Worm (Caenorhabditis elegans) whole organism, young adult: Measurements from ENCODE around the gene pix-1.

Source experiments
- B0261.1 ChIP-seq: sonication (generic microtip); optimal IDR thresholded peaks from 2 replicates; lab custom pipeline; 2016; ENCODE audit warnings: mild to moderate bottlenecking, missing genetic modification characterization, moderate library complexity, missing compliant biosample characterization
- B0336.3 ChIP-seq: fragments of 200-800 bp; sonication (Bioruptor generic); IDR thresholded peaks from 2 replicates; pipeline ENCODE4 v1.3.6; 2022; ENCODE audit warnings: missing genetic modification characterization, missing compliant biosample characterization
- F10E7.11 ChIP-seq: sonication (generic microtip); optimal IDR thresholded peaks from 2 replicates; lab custom pipeline; 2017; ENCODE audit warnings: mild to moderate bottlenecking, missing genetic modification characterization, moderate library complexity, missing compliant biosample characterization
- F55B11.4 ChIP-seq: sonication (generic microtip); optimal IDR thresholded peaks from 2 replicates; lab custom pipeline; 2016; ENCODE audit warnings: missing compliant biosample characterization, missing genetic modification characterization, borderline replicate concordance; ENCODE audit not compliant: insufficient read depth
- K12H6.12 ChIP-seq: fragments of 200-800 bp; sonication (Bioruptor generic); optimal IDR thresholded peaks from 2 replicates; lab custom pipeline; 2018; ENCODE audit warnings: mild to moderate bottlenecking, missing genetic modification characterization, missing compliant biosample characterization
- Y53G8AR.9 ChIP-seq: fragments of 200-800 bp; sonication (Bioruptor generic); conservative IDR thresholded peaks from 2 replicates; pipeline ENCODE4 v1.3.6; 2022; ENCODE audit warnings: missing genetic modification reagents, missing genetic modification characterization, missing compliant biosample characterization
- Y79H2A.3 ChIP-seq: fragments of 200-800 bp; sonication (Bioruptor generic); conservative IDR thresholded peaks from 2 replicates; pipeline ENCODE4 v1.3.6; 2022; ENCODE audit warnings: missing genetic modification reagents, missing genetic modification characterization, missing compliant biosample characterization
- Y95B8A.8 ChIP-seq: fragments of 200-800 bp; sonication (Bioruptor generic); IDR thresholded peaks from 2 replicates; pipeline ENCODE4 v1.3.6; 2022; ENCODE audit warnings: missing genetic modification reagents, missing genetic modification characterization, missing compliant biosample characterization
- ZK185.1 ChIP-seq: sonication (generic microtip); optimal IDR thresholded peaks from 2 replicates; lab custom pipeline; 2016; ENCODE audit warnings: mild to moderate bottlenecking, missing genetic modification characterization, missing compliant biosample characterization; ENCODE audit not compliant: poor library complexity, severe bottlenecking
- ama-1 ChIP-seq, 3 experiments: fragments of 150-350 bp in 1 of 3; sonication (generic microtip) in 2 of 3; optimal IDR thresholded peaks; 2 replicates each; lab custom pipeline; 2014 to 2018; ENCODE audit warnings: missing biosample characterization in 2 of 3, missing genetic modification characterization in 2 of 3, missing genetic modification reagents in 2 of 3
- aptf-2 ChIP-seq: fragments of 200-800 bp; sonication (Bioruptor generic); conservative IDR thresholded peaks from 2 replicates; pipeline ENCODE4 v1.3.6; 2022; ENCODE audit warnings: missing genetic modification reagents, missing genetic modification characterization, missing compliant biosample characterization
- athp-1 ChIP-seq: sonication (generic microtip); optimal IDR thresholded peaks from 2 replicates; lab custom pipeline; 2017; ENCODE audit warnings: mild to moderate bottlenecking, missing genetic modification characterization, missing compliant biosample characterization
- cebp-2 ChIP-seq: fragments of 200-800 bp; sonication (Bioruptor generic); IDR thresholded peaks from 2 replicates; pipeline ENCODE4 v1.3.6; 2022; ENCODE audit warnings: missing genetic modification characterization, missing compliant biosample characterization
- ceh-40 ChIP-seq: fragments of 200-800 bp; sonication (Bioruptor generic); IDR thresholded peaks from 2 replicates; pipeline ENCODE4 v1.3.6; 2022; ENCODE audit warnings: missing genetic modification characterization, missing compliant biosample characterization
- ceh-58 ChIP-seq: fragments of 200-800 bp; sonication (Bioruptor generic); IDR thresholded peaks from 2 replicates; pipeline ENCODE4 v1.3.6; 2022; ENCODE audit warnings: missing genetic modification characterization, missing compliant biosample characterization
- ceh-79 ChIP-seq: sonication (generic microtip); optimal IDR thresholded peaks from 2 replicates; lab custom pipeline; 2017; ENCODE audit warnings: mild to moderate bottlenecking, missing genetic modification characterization, missing compliant biosample characterization
- ceh-91 ChIP-seq: fragments of 200-800 bp; sonication (Bioruptor generic); IDR thresholded peaks from 2 replicates; pipeline ENCODE4 v1.3.6; 2022; ENCODE audit warnings: missing genetic modification reagents, missing genetic modification characterization, missing compliant biosample characterization
- dpff-1 ChIP-seq: sonication (generic microtip); optimal IDR thresholded peaks from 2 replicates; lab custom pipeline; 2017; ENCODE audit warnings: mild to moderate bottlenecking, missing genetic modification characterization, missing compliant biosample characterization
- dpl-1 ChIP-seq: fragments of 150-350 bp; optimal IDR thresholded peaks from 2 replicates; lab custom pipeline; 2014; ENCODE audit warnings: missing biosample characterization, missing genetic modification reagents, missing genetic modification characterization
- him-1 ChIP-seq: sonication (generic microtip); optimal IDR thresholded peaks from 2 replicates; lab custom pipeline; 2016; ENCODE audit warnings: missing genotype, missing genetic modification reagents, missing genetic modification characterization, missing compliant biosample characterization
- hlh-26 ChIP-seq: fragments of 200-800 bp; sonication (Bioruptor generic); conservative IDR thresholded peaks from 2 replicates; pipeline ENCODE4 v1.3.6; 2022; ENCODE audit warnings: missing genetic modification reagents, missing genetic modification characterization, missing compliant biosample characterization
- hmg-1.2 ChIP-seq: fragments of 200-800 bp; sonication (Bioruptor generic); IDR thresholded peaks from 2 replicates; pipeline ENCODE4 v1.3.6; 2022; ENCODE audit warnings: missing genetic modification reagents, missing genetic modification characterization, missing compliant biosample characterization
- hrde-1 ChIP-seq: sonication (generic microtip); optimal IDR thresholded peaks from 2 replicates; lab custom pipeline; 2016; ENCODE audit warnings: missing genetic modification characterization, mild to moderate bottlenecking, missing compliant biosample characterization, moderate library complexity, missing genotype, missing genetic modification reagents, borderline replicate concordance
- let-526 ChIP-seq: fragments of 200-800 bp; sonication (Bioruptor generic); IDR thresholded peaks from 2 replicates; pipeline ENCODE4 v1.3.6; 2022; ENCODE audit warnings: missing genetic modification reagents, missing genetic modification characterization, missing compliant biosample characterization
- lin-26 ChIP-seq: fragments of 200-800 bp; sonication (Bioruptor generic); IDR thresholded peaks from 2 replicates; pipeline ENCODE4 v1.3.6; 2022; ENCODE audit warnings: missing genetic modification reagents, missing genetic modification characterization, missing compliant biosample characterization
- lin-54 ChIP-seq: fragments of 200-800 bp; sonication (Bioruptor generic); optimal IDR thresholded peaks from 2 replicates; lab custom pipeline; 2018; ENCODE audit warnings: mild to moderate bottlenecking, missing genetic modification characterization, missing compliant biosample characterization
- lir-1 ChIP-seq: fragments of 200-800 bp; sonication (Bioruptor generic); conservative IDR thresholded peaks from 2 replicates; pipeline ENCODE4 v1.3.6; 2022; ENCODE audit warnings: missing genetic modification reagents, missing genetic modification characterization, missing compliant biosample characterization
- madf-10 ChIP-seq: sonication (generic microtip); optimal IDR thresholded peaks from 2 replicates; lab custom pipeline; 2016; ENCODE audit warnings: mild to moderate bottlenecking, missing genetic modification characterization, missing compliant biosample characterization
- mcd-1 ChIP-seq: fragments of 200-800 bp; sonication (Bioruptor generic); IDR thresholded peaks from 2 replicates; pipeline ENCODE4 v1.3.6; 2022; ENCODE audit warnings: missing genetic modification reagents, missing genetic modification characterization, missing compliant biosample characterization
- mel-28 ChIP-seq: sonication (generic microtip); optimal IDR thresholded peaks from 2 replicates; lab custom pipeline; 2016; ENCODE audit warnings: borderline replicate concordance, mild to moderate bottlenecking, missing genetic modification characterization, missing compliant biosample characterization
- mxl-1 ChIP-seq: sonication (generic microtip); optimal IDR thresholded peaks from 2 replicates; lab custom pipeline; 2016; ENCODE audit warnings: missing genetic modification characterization, missing compliant biosample characterization
- nfya-1 ChIP-seq: sonication (generic microtip); optimal IDR thresholded peaks from 2 replicates; lab custom pipeline; 2017; ENCODE audit warnings: antibody characterized with exemption, missing compliant biosample characterization, missing genetic modification characterization, borderline replicate concordance; ENCODE audit not compliant: insufficient read depth
- nhr-27 ChIP-seq: fragments of 200-800 bp; sonication (Bioruptor generic); optimal IDR thresholded peaks from 2 replicates; lab custom pipeline; 2018; ENCODE audit warnings: mild to moderate bottlenecking, missing genetic modification characterization, moderate library complexity, missing compliant biosample characterization
- nhr-80 ChIP-seq: sonication (generic microtip); optimal IDR thresholded peaks from 2 replicates; lab custom pipeline; 2016; ENCODE audit warnings: missing genetic modification characterization, missing compliant biosample characterization
- nhr-90 ChIP-seq: sonication (generic microtip); optimal IDR thresholded peaks from 2 replicates; lab custom pipeline; 2016; ENCODE audit warnings: missing genotype, mild to moderate bottlenecking, missing genetic modification characterization, missing compliant biosample characterization
- pbrm-1 ChIP-seq: fragments of 200-800 bp; sonication (Bioruptor generic); IDR thresholded peaks from 2 replicates; pipeline ENCODE4 v1.3.6; 2022; ENCODE audit warnings: missing genetic modification reagents, missing genetic modification characterization, missing compliant biosample characterization
- snpc-4 ChIP-seq, 5 experiments: fragments of 150-350 bp in 1 of 5; sonication (generic microtip) in 4 of 5; optimal IDR thresholded peaks; 2 replicates each; lab custom pipeline; 2014 to 2018; ENCODE audit warnings: missing genetic modification characterization in 5 of 5, missing biosample characterization in 3 of 5, antibody characterized with exemption in 2 of 5, mild to moderate bottlenecking in 2 of 5, missing compliant biosample characterization in 2 of 5, missing genotype in 2 of 5, moderate library complexity in 2 of 5, missing genetic modification reagents in 1 of 5
- tbx-9 ChIP-seq: sonication (generic microtip); optimal IDR thresholded peaks from 2 replicates; lab custom pipeline; 2016; ENCODE audit warnings: borderline replicate concordance, missing genetic modification characterization, inconsistent platforms, missing compliant biosample characterization
- tlf-1 ChIP-seq: fragments of 200-800 bp; sonication (Bioruptor generic); optimal IDR thresholded peaks from 2 replicates; lab custom pipeline; 2018; ENCODE audit warnings: mild to moderate bottlenecking, missing genetic modification characterization, missing compliant biosample characterization
- unc-130 ChIP-seq: sonication (generic microtip); optimal IDR thresholded peaks from 2 replicates; lab custom pipeline; 2016; ENCODE audit warnings: missing genetic modification reagents, missing genetic modification characterization, missing compliant biosample characterization
- xnd-1 ChIP-seq: sonication (generic microtip); optimal IDR thresholded peaks from 2 replicates; lab custom pipeline; 2016; ENCODE audit warnings: missing genotype, missing genetic modification reagents, missing genetic modification characterization, missing compliant biosample characterization
- zim-3 ChIP-seq: sonication (generic microtip); optimal IDR thresholded peaks from 2 replicates; lab custom pipeline; 2017; ENCODE audit warnings: mild to moderate bottlenecking, missing genetic modification characterization, moderate library complexity, missing compliant biosample characterization
- ztf-18 ChIP-seq: sonication (generic microtip); optimal IDR thresholded peaks from 2 replicates; lab custom pipeline; 2016; ENCODE audit warnings: missing genotype, mild to moderate bottlenecking, missing genetic modification characterization, missing compliant biosample characterization
- ztf-25 ChIP-seq: fragments of 200-800 bp; sonication (Bioruptor generic); IDR thresholded peaks from 2 replicates; pipeline ENCODE4 v1.3.6; 2022; ENCODE audit warnings: missing genetic modification reagents, missing genetic modification characterization, missing compliant biosample characterization
- ztf-26 ChIP-seq: sonication (generic microtip); optimal IDR thresholded peaks from 2 replicates; lab custom pipeline; 2017; ENCODE audit warnings: missing genetic modification characterization, missing compliant biosample characterization

pix-1 gene

DNA sequence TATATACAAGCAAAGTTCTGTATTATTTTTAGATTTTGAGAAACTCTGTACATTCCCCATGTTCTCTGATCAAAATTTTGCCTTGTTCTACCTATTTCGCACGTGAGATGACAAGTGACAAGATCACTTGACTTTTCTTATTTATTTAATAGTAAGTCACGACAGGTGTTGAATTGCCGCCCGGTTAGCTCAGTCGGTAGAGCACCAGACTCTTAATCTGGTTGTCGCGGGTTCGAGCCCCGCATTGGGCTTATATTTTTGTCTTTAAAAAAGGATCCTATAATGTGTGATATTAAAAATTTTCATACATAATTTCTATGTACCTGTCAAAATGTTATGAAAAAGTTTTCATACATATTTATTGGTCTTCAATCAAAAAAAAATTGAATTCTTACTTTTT is 12.4 kb upstream of the pix-1 start (continued):
- peak; percentile 61 for TF ChIP-seq ztf-18 (tag; lab: Kevin White, UChicago)
- TF ChIP-seq dpff-1 (tag; lab: Kevin White, UChicago), result no peak
- TF ChIP-seq mcd-1 (GFP tag; lab: Robert Waterston, UW), result no peak; the same call in 1 of the 2 replicates
- TF ChIP-seq Y95B8A.8 (GFP tag; lab: Robert Waterston, UW), result no peak
- TF ChIP-seq hlh-26 (GFP tag; lab: Robert Waterston, UW), result no peak
- TF ChIP-seq mel-28 (tag; lab: Kevin White, UChicago), result no peak
- no peak for TF ChIP-seq B0336.3
- TF ChIP-seq nhr-27 (tag; lab: Kevin White, UChicago), result no peak
- TF ChIP-seq let-526 (GFP tag; lab: Robert Waterston, UW), result no peak
- TF ChIP-seq nfya-1 (tag; lab: Kevin White, UChicago), result no peak
- peak; percentile 59 for TF ChIP-seq him-1
- no peak for TF ChIP-seq Y79H2A.3 (GFP tag; lab: Robert Waterston, UW)
- TF ChIP-seq hrde-1 (tag; lab: Kevin White, UChicago), result peak; percentile 37
- TF ChIP-seq tlf-1 (GFP tag; lab: Kevin White, UChicago), result no peak
- no peak for TF ChIP-seq xnd-1
- 0 out of 2 replicates have a peak, but pooled peaks have one; percentile 71 for TF ChIP-seq ceh-40 (GFP tag; lab: Robert Waterston, UW)
- peak; percentile 12 for TF ChIP-seq mxl-1 (tag; lab: Kevin White, UChicago)
- TF ChIP-seq hmg-1.2 (GFP tag; lab: Robert Waterston, UW), result peak; percentile 56
- peak; percentile 7 for TF ChIP-seq ztf-26 (tag; lab: Kevin White, UChicago)
- no peak for TF ChIP-seq unc-130 (GFP tag; lab: Kevin White, UChicago)
- peak; percentile 7 for TF ChIP-seq ceh-79 (tag; lab: Kevin White, UChicago)
- TF ChIP-seq ceh-58, result no peak
- TF ChIP-seq pbrm-1 (GFP tag; lab: Robert Waterston, UW), result no peak
- peak; percentile 43 for TF ChIP-seq ZK185.1 (tag; lab: Kevin White, UChicago)
- TF ChIP-seq nhr-80 (tag; lab: Kevin White, UChicago), result no peak
- no peak for TF ChIP-seq ceh-91 (GFP tag; lab: Robert Waterston, UW)
- no peak for TF ChIP-seq lin-54 (GFP tag; lab: Kevin White, UChicago)
- TF ChIP-seq snpc-4 (GFP tag; optimal IDR thresholded peaks at IDR 0.05; lab: Kevin White, UChicago), result peak; percentile 39
- TF ChIP-seq snpc-4 (tag; optimal IDR thresholded peaks at IDR 0.05; lab: Kevin White, UChicago), result peak in 3 of 4 experiments; percentile 60 to 69 (median 68)

DNA sequence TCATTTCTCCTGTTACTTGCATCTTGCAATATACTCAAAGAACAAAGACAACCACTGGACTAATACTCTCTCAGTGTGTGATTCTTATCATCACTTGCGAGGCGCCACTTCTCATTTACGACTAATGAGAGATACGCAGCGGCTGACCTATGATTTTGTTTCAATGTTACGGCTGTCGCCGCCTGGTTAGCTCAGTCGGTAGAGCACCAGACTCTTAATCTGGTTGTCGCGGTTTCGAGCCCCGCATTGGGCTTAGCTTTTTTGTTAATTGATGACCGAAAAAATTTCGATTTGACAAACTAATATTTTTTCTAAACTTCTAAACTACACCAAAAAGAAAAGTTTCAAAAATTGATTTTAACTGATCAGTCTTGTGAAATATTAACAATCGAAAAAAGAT is 10.8 kb upstream of the pix-1 start:
- TF ChIP-seq dpl-1 (GFP tag; lab: Kevin White, UChicago), result no peak
- 0 out of 2 replicates have a peak, but pooled peaks have one; percentile 12 for TF ChIP-seq lir-1 (GFP tag; lab: Robert Waterston, UW)
- no peak for TF ChIP-seq tbx-9 (tag; lab: Kevin White, UChicago)
- no peak for TF ChIP-seq F55B11.4 (tag; lab: Kevin White, UChicago)
- peak; percentile 75; the same call in 1 of the 2 replicates for TF ChIP-seq lin-26
- peak; percentile 8 for TF ChIP-seq madf-10 (tag; lab: Kevin White, UChicago)
- peak; percentile 25 for TF ChIP-seq nhr-90 (tag; lab: Kevin White, UChicago)
- TF ChIP-seq ztf-25, result no peak
- no peak for TF ChIP-seq athp-1 (tag; lab: Kevin White, UChicago)
- TF ChIP-seq zim-3, result peak; percentile 31
- 0 out of 2 replicates have a peak, but pooled peaks have one; percentile 9 for TF ChIP-seq aptf-2 (GFP tag; lab: Robert Waterston, UW)
- TF ChIP-seq B0261.1 (tag; lab: Kevin White, UChicago), result peak; percentile 81
- TF ChIP-seq ceh-91 (GFP tag; lab: Robert Waterston, UW), result no peak
- TF ChIP-seq F10E7.11 (tag; lab: Kevin White, UChicago), result no peak
- peak; percentile 37; the same call in 1 of the 2 replicates for TF ChIP-seq Y53G8AR.9 (GFP tag; lab: Robert Waterston, UW)
- peak; percentile 11 for TF ChIP-seq nhr-80 (tag; lab: Kevin White, UChicago)
- 0 out of 2 replicates have a peak, but pooled peaks have one; percentile 8 for TF ChIP-seq pbrm-1 (GFP tag; lab: Robert Waterston, UW)
- TF ChIP-seq ama-1 (optimal IDR thresholded peaks at IDR 0.05; lab: Kevin White, UChicago), result no peak
- peak in 1 of 2 experiments; percentile 59 for TF ChIP-seq ama-1 (GFP tag; optimal IDR thresholded peaks at IDR 0.05; lab: Kevin White, UChicago)
- peak; percentile 19 for TF ChIP-seq ztf-18 (tag; lab: Kevin White, UChicago)
- TF ChIP-seq K12H6.12 (tag; lab: Kevin White, UChicago), result peak; percentile 2
- TF ChIP-seq snpc-4 (GFP tag; optimal IDR thresholded peaks at IDR 0.05; lab: Kevin White, UChicago), result no peak
- peak in 1 of 4 experiments; percentile 49 for TF ChIP-seq snpc-4 (tag; optimal IDR thresholded peaks at IDR 0.05; lab: Kevin White, UChicago)
- TF ChIP-seq cebp-2 (GFP tag; lab: Robert Waterston, UW), result no peak
- peak; percentile 49 for TF ChIP-seq hmg-1.2 (GFP tag; lab: Robert Waterston, UW)
- TF ChIP-seq ceh-58, result no peak
